Worm (Caenorhabditis elegans): ENCODE data around the gene ZK180.6.

ce11 chrIV:4473767-4474166 is 51.1 kb downstream of the ZK180.6 start:
- TF ChIP-seq pax-3 (tag; optimal IDR thresholded peaks at IDR 0.05) (no peak), rnt-1 (tag; optimal IDR thresholded peaks at IDR 0.05) (no peak), tbx-2 (tag; optimal IDR thresholded peaks at IDR 0.05) (no peak), lin-13 (GFP tag; optimal IDR thresholded peaks at IDR 0.05) (no peak), nhr-76 (tag; optimal IDR thresholded peaks at IDR 0.05) (no peak), nhr-77 (tag; optimal IDR thresholded peaks at IDR 0.05) (no peak), ztf-4 (tag; optimal IDR thresholded peaks at IDR 0.05) (no peak)

All from whole organism, L1 larva.